Fruit fly (Drosophila melanogaster): Measurements from ENCODE around the gene CG17186.
A peak's percentile ranks its signal among the peaks of the same experiment; 100 is the strongest.

CG17186 gene

dm6 chr3R:19847591-19848256 lies 29.6 kb downstream of the CG17186 start (continued):
- TF ChIP-seq MBD-R2 (GFP tag; IDR thresholded peaks at IDR 0.05): peak; percentile 30
- TF ChIP-seq org-1 (GFP tag; optimal IDR thresholded peaks at IDR 0.05): peak; percentile 26
- TF ChIP-seq CG10209 (GFP tag; optimal IDR thresholded peaks at IDR 0.05): peak; percentile 65
- TF ChIP-seq otp (GFP tag; IDR thresholded peaks at IDR 0.05): peak; percentile 43; the same call in 1 of the 3 replicates
- TF ChIP-seq pita (GFP tag; optimal IDR thresholded peaks at IDR 0.05): no peak
- no peak for TF ChIP-seq CG11696 (GFP tag; IDR thresholded peaks at IDR 0.05)
- peak; percentile 44; the same call in 1 of the 3 replicates for TF ChIP-seq zfh1 (GFP tag; IDR thresholded peaks at IDR 0.05)
- no peak for TF ChIP-seq Poxn (GFP tag; IDR thresholded peaks at IDR 0.05)
- TF ChIP-seq cad (GFP tag; optimal IDR thresholded peaks at IDR 0.05): no peak
- TF ChIP-seq CG10274 (GFP tag; optimal IDR thresholded peaks at IDR 0.05): no peak
- no peak for TF ChIP-seq CG16779 (GFP tag; IDR thresholded peaks at IDR 0.05)
- TF ChIP-seq grn (GFP tag; optimal IDR thresholded peaks at IDR 0.05): peak; percentile 12
- peak; percentile 51 for TF ChIP-seq B-H2 (GFP tag; optimal IDR thresholded peaks at IDR 0.05)
- peak; percentile 9 for TF ChIP-seq MTF-1 (GFP tag; optimal IDR thresholded peaks at IDR 0.05; ENCODE audit: borderline replicate concordance)
- no peak for TF ChIP-seq BEAF-32 (GFP tag; optimal IDR thresholded peaks at IDR 0.05)
- TF ChIP-seq klu (GFP tag; IDR thresholded peaks at IDR 0.05): no peak
- TF ChIP-seq CG17802 (tag; optimal IDR thresholded peaks at IDR 0.05): no peak
- TF ChIP-seq wdn (GFP tag; IDR thresholded peaks at IDR 0.05): no peak
- TF ChIP-seq gt (GFP tag; IDR thresholded peaks at IDR 0.05): no peak
- no peak for TF ChIP-seq bbx (GFP tag; IDR thresholded peaks at IDR 0.05; ENCODE audit: partially characterized antibody)
- TF ChIP-seq sqz (GFP tag; optimal IDR thresholded peaks at IDR 0.05): peak; percentile 92
- TF ChIP-seq CG18262 (tag; optimal IDR thresholded peaks at IDR 0.05): no peak
- TF ChIP-seq CG9797 (GFP tag; optimal IDR thresholded peaks at IDR 0.05): no peak
- no peak for TF ChIP-seq btn (GFP tag; optimal IDR thresholded peaks at IDR 0.05)
- TF ChIP-seq salm (tag; optimal IDR thresholded peaks at IDR 0.05): peak; percentile 67
- TF ChIP-seq CG2202 (tag; optimal IDR thresholded peaks at IDR 0.05): peak; percentile 77
- TF ChIP-seq Meics (GFP tag; optimal IDR thresholded peaks at IDR 0.05): no peak
- TF ChIP-seq CG12744 (GFP tag; optimal IDR thresholded peaks at IDR 0.05): peak; percentile 23
- peak; percentile 23 for TF ChIP-seq exex (tag; optimal IDR thresholded peaks at IDR 0.05)
- peak; percentile 17 for TF ChIP-seq CG16863 (GFP tag; optimal IDR thresholded peaks at IDR 0.05)
- TF ChIP-seq HLH4C (GFP tag; IDR thresholded peaks at IDR 0.05; ENCODE audit: partially characterized antibody): no peak
- no peak for TF ChIP-seq CG14050 (GFP tag; IDR thresholded peaks at IDR 0.05)
- TF ChIP-seq ken (GFP tag; IDR thresholded peaks at IDR 0.05): no peak
- TF ChIP-seq Rfx (GFP tag; IDR thresholded peaks at IDR 0.05): peak; percentile 29; the same call in 1 of the 2 replicates
- TF ChIP-seq seq (GFP tag; IDR thresholded peaks at IDR 0.05): peak; percentile 33; the same call in 1 of the 2 replicates
- no peak for TF ChIP-seq crc (GFP tag; optimal IDR thresholded peaks at IDR 0.05)
- no peak for TF ChIP-seq zen2 (GFP tag; IDR thresholded peaks at IDR 0.05; ENCODE audit: partially characterized antibody)
- TF ChIP-seq CG3847 (GFP tag; IDR thresholded peaks at IDR 0.05): no peak
- TF ChIP-seq CG4424 (GFP tag; optimal IDR thresholded peaks at IDR 0.05): peak; percentile 1
- TF ChIP-seq corto (GFP tag; optimal IDR thresholded peaks at IDR 0.05): no peak
- TF ChIP-seq nerfin-1 (tag; optimal IDR thresholded peaks at IDR 0.05): peak; percentile 59
- no peak for TF ChIP-seq fd102C (GFP tag; optimal IDR thresholded peaks at IDR 0.05)
- no peak for TF ChIP-seq CG17186 (GFP tag; optimal IDR thresholded peaks at IDR 0.05)
- no peak for TF ChIP-seq CG12071 (GFP tag; optimal IDR thresholded peaks at IDR 0.05)
- peak; percentile 42 for TF ChIP-seq caup (GFP tag; optimal IDR thresholded peaks at IDR 0.05; ENCODE audit: severe bottlenecking)
- TF ChIP-seq unpg (GFP tag; optimal IDR thresholded peaks at IDR 0.05): peak; percentile 53
- TF ChIP-seq CG17361 (GFP tag; IDR thresholded peaks at IDR 0.05): no peak; the same call in 2 of the 3 replicates
- peak; percentile 63 for TF ChIP-seq CG34376 (GFP tag; optimal IDR thresholded peaks at IDR 0.05)
- TF ChIP-seq p53 (GFP tag; optimal IDR thresholded peaks at IDR 0.05): no peak
- TF ChIP-seq trem (tag; optimal IDR thresholded peaks at IDR 0.05): peak; percentile 5

Measured in whole organism, embryonic.